Fruit fly (Drosophila melanogaster): ENCODE data around the gene Tpi.
A peak's percentile ranks its signal among the peaks of the same experiment; 100 is the strongest.

The Tpi gene

DNA sequence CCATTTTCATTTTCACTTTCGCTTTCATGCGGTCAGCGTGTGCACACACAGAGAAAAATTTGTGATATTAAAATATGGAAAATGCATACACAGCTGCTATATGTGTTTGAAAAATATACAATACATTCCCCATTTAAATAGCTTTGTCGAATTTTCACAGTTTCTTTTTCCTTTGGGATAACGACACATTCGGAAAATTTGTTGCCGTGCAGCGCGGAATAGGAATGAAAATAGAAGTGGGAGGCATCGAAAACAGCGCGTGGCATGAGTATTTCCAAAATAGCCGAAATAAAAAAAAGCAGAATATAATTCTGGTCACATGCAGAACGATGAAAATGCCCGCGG is 41.7 kb downstream of the Tpi start (continued):
- peak; percentile 59 for TF ChIP-seq CG16815 (GFP tag; optimal IDR thresholded peaks at IDR 0.05)
- peak; percentile 67 for TF ChIP-seq shn (GFP tag; optimal IDR thresholded peaks at IDR 0.05)
- TF ChIP-seq CrebB (tag; optimal IDR thresholded peaks at IDR 0.05), result peak; percentile 74
- peak in 1 of 2 experiments; percentile 44 for TF ChIP-seq crp (GFP tag; optimal IDR thresholded peaks at IDR 0.05)
- peak; percentile 83 for TF ChIP-seq jumu (GFP tag; optimal IDR thresholded peaks at IDR 0.05)
- no peak for TF ChIP-seq fd102C (GFP tag; optimal IDR thresholded peaks at IDR 0.05)
- TF ChIP-seq BEAF-32 (GFP tag; optimal IDR thresholded peaks at IDR 0.05), result no peak
- TF ChIP-seq otp (GFP tag; IDR thresholded peaks at IDR 0.05), result peak; percentile 80; the same call in 2 of the 3 replicates
- TF ChIP-seq br (optimal IDR thresholded peaks at IDR 0.05), result no peak
- TF ChIP-seq GATAe (GFP tag; conservative IDR thresholded peaks at IDR 0.05), result no peak; the same call in 1 of the 2 replicates
- TF ChIP-seq ERR (GFP tag; optimal IDR thresholded peaks at IDR 0.05), result peak; percentile 84
- TF ChIP-seq fu2 (GFP tag; optimal IDR thresholded peaks at IDR 0.05), result peak; percentile 80
- TF ChIP-seq seq (GFP tag; IDR thresholded peaks at IDR 0.05), result peak; percentile 89
- TF ChIP-seq Neu2 (GFP tag; optimal IDR thresholded peaks at IDR 0.05; ENCODE audit: borderline replicate concordance), result no peak
- TF ChIP-seq Xbp1 (GFP tag; optimal IDR thresholded peaks at IDR 0.05), result peak; percentile 89
- peak; percentile 73 for TF ChIP-seq Gsc (GFP tag; IDR thresholded peaks at IDR 0.05)
- peak; percentile 73 for TF ChIP-seq CG12236 (GFP tag; optimal IDR thresholded peaks at IDR 0.05)
- peak; percentile 79 for TF ChIP-seq phol (tag; optimal IDR thresholded peaks at IDR 0.05)
- TF ChIP-seq H15 (GFP tag; IDR thresholded peaks at IDR 0.05), result peak; percentile 88
- peak; percentile 84 for TF ChIP-seq zfh2 (GFP tag; optimal IDR thresholded peaks at IDR 0.05)
- TF ChIP-seq chm (GFP tag; IDR thresholded peaks at IDR 0.05), result peak; percentile 87
- TF ChIP-seq Hsf (GFP tag; optimal IDR thresholded peaks at IDR 0.05), result peak; percentile 88
- peak; percentile 87 for TF ChIP-seq nau (GFP tag; optimal IDR thresholded peaks at IDR 0.05)
- TF ChIP-seq dati (GFP tag; IDR thresholded peaks at IDR 0.05), result peak; percentile 54; the same call in 1 of the 2 replicates
- peak; percentile 77 for TF ChIP-seq CG11093 (GFP tag; IDR thresholded peaks at IDR 0.05)
- peak; percentile 38 for TF ChIP-seq CG33557 (GFP tag; optimal IDR thresholded peaks at IDR 0.05)
- TF ChIP-seq CG11723 (GFP tag; optimal IDR thresholded peaks at IDR 0.05), result peak; percentile 2
- TF ChIP-seq CG17612 (GFP tag; IDR thresholded peaks at IDR 0.05), result peak; percentile 76
- no peak for TF ChIP-seq CG15479 (GFP tag; optimal IDR thresholded peaks at IDR 0.05)
- TF ChIP-seq lola (GFP tag; optimal IDR thresholded peaks at IDR 0.05), result peak in 1 of 3 experiments; percentile 59
- TF ChIP-seq CoRest (tag; optimal IDR thresholded peaks at IDR 0.05), result peak; percentile 87
- peak; percentile 60 for TF ChIP-seq salm (tag; optimal IDR thresholded peaks at IDR 0.05)
- TF ChIP-seq CG11695 (GFP tag; IDR thresholded peaks at IDR 0.05), result peak; percentile 78
- TF ChIP-seq ttk (GFP tag; IDR thresholded peaks at IDR 0.05), result peak; percentile 86
- peak; percentile 62 for TF ChIP-seq CG6683 (GFP tag; optimal IDR thresholded peaks at IDR 0.05)
- TF ChIP-seq bcd (GFP tag; optimal IDR thresholded peaks at IDR 0.05), result peak; percentile 84
- peak; percentile 73 for TF ChIP-seq CG1602 (GFP tag; optimal IDR thresholded peaks at IDR 0.05)
- peak; percentile 89 for TF ChIP-seq CG14014 (GFP tag; IDR thresholded peaks at IDR 0.05)
- peak; percentile 35 for TF ChIP-seq abd-A (tag; optimal IDR thresholded peaks at IDR 0.05)
- peak; percentile 56 for TF ChIP-seq CG4707 (GFP tag; optimal IDR thresholded peaks at IDR 0.05)
- TF ChIP-seq sob (GFP tag; IDR thresholded peaks at IDR 0.05), result peak; percentile 91
- TF ChIP-seq insv (GFP tag; optimal IDR thresholded peaks at IDR 0.05), result no peak
- TF ChIP-seq Ets97D (GFP tag; optimal IDR thresholded peaks at IDR 0.05), result peak; percentile 57
- no peak for TF ChIP-seq CG1832 (GFP tag; optimal IDR thresholded peaks at IDR 0.05)
- peak; percentile 76 for TF ChIP-seq klu (GFP tag; IDR thresholded peaks at IDR 0.05)
- TF ChIP-seq CkIIα-i1 (GFP tag; IDR thresholded peaks at IDR 0.05), result 0 out of 2 replicates have a peak, but pooled peaks have one; percentile 40
- peak; percentile 83 to 84 for TF ChIP-seq Pdp1 (GFP tag; optimal IDR thresholded peaks at IDR 0.05)
- no peak for TF ChIP-seq CG16813 (GFP tag; IDR thresholded peaks at IDR 0.05; ENCODE audit: partially characterized antibody)
- peak; percentile 75 for TF ChIP-seq Aef1 (GFP tag; IDR thresholded peaks at IDR 0.05)
- no peak for TF ChIP-seq aop (GFP tag; IDR thresholded peaks at IDR 0.05)
- TF ChIP-seq CG13296 (GFP tag; optimal IDR thresholded peaks at IDR 0.05), result peak; percentile 73
